Worm (Caenorhabditis elegans): ENCODE results near the gene sulp-5.

sulp-5 gene

ce11 chrV:11879732-11880131 is at the start of gene sulp-5:
Gene sulp-5, plus strand, starts transcription at chrV:11880032.
- TF ChIP-seq unc-62 (GFP tag; optimal IDR thresholded peaks at IDR 0.05) = no peak

- no peak for TF ChIP-seq unc-62 (GFP tag; optimal IDR thresholded peaks at IDR 0.05)
Measured at ce11 chrV:11833319-11833718, 46.5 kb upstream of the sulp-5 start, which contains the start of gene pho-8. Gene pho-8, plus strand, starts transcription at chrV:11833619.

- TF ChIP-seq unc-62 (GFP tag; optimal IDR thresholded peaks at IDR 0.05) = no peak
Measured at ce11 chrV:11836073-11836472, 43.8 kb upstream of the sulp-5 start, which contains the start of gene R13H4.2. Gene R13H4.2, plus strand, starts transcription at chrV:11836391.

ce11 chrV:11839220-11839619 is 40.6 kb upstream of the sulp-5 start, which contains the start of gene idpb-5:
Gene idpb-5, plus strand, starts transcription at chrV:11839520.
- no peak for TF ChIP-seq unc-62 (GFP tag; optimal IDR thresholded peaks at IDR 0.05)

ce11 chrV:11843678-11844366 is 36.0 kb upstream of the sulp-5 start, which contains the start of gene nphp-4:
Gene nphp-4, minus strand, starts transcription at chrV:11843728.
- TF ChIP-seq unc-62 (GFP tag; optimal IDR thresholded peaks at IDR 0.05) = no peak

- no peak for TF ChIP-seq unc-62 (GFP tag; optimal IDR thresholded peaks at IDR 0.05)
Measured at ce11 chrV:11844828-11845227, 35.0 kb upstream of the sulp-5 start.

- no peak for TF ChIP-seq unc-62 (GFP tag; optimal IDR thresholded peaks at IDR 0.05)
Measured at ce11 chrV:11845492-11845891, 34.3 kb upstream of the sulp-5 start, which contains the start of gene hmp-1. Gene hmp-1, plus strand, starts transcription at chrV:11845871.

- no peak for TF ChIP-seq unc-62 (GFP tag; optimal IDR thresholded peaks at IDR 0.05)
Measured at ce11 chrV:11846969-11847368, 32.9 kb upstream of the sulp-5 start.

- TF ChIP-seq unc-62 (GFP tag; optimal IDR thresholded peaks at IDR 0.05) = no peak
Measured at ce11 chrV:11849408-11849807, 30.4 kb upstream of the sulp-5 start.

ce11 chrV:11852305-11852704 is 27.5 kb upstream of the sulp-5 start:
- no peak for TF ChIP-seq unc-62 (GFP tag; optimal IDR thresholded peaks at IDR 0.05)

- TF ChIP-seq unc-62 (GFP tag; optimal IDR thresholded peaks at IDR 0.05) = no peak
Measured at ce11 chrV:11853723-11854122, 26.1 kb upstream of the sulp-5 start.

- TF ChIP-seq unc-62 (GFP tag; optimal IDR thresholded peaks at IDR 0.05) = no peak
Measured at ce11 chrV:11854905-11855304, 24.9 kb upstream of the sulp-5 start.

- TF ChIP-seq unc-62 (GFP tag; optimal IDR thresholded peaks at IDR 0.05) = no peak
Measured at ce11 chrV:11856022-11856421, 23.8 kb upstream of the sulp-5 start.

ce11 chrV:11857756-11858155 is 22.1 kb upstream of the sulp-5 start:
- TF ChIP-seq unc-62 (GFP tag; optimal IDR thresholded peaks at IDR 0.05) = no peak

ce11 chrV:11858299-11858698 is 21.5 kb upstream of the sulp-5 start:
- TF ChIP-seq unc-62 (GFP tag; optimal IDR thresholded peaks at IDR 0.05) = no peak

- TF ChIP-seq unc-62 (GFP tag; optimal IDR thresholded peaks at IDR 0.05) = no peak
Measured at ce11 chrV:11859082-11859858, 20.6 kb upstream of the sulp-5 start.

ce11 chrV:11860375-11860774 is 19.5 kb upstream of the sulp-5 start, which contains the start of gene R13H4.5:
Gene R13H4.5, plus strand, starts transcription at chrV:11860675.
- TF ChIP-seq unc-62 (GFP tag; optimal IDR thresholded peaks at IDR 0.05) = no peak

Data from whole organism, dauer.